Worm (Caenorhabditis elegans): Measurements from ENCODE around the gene C01G10.9.
A peak's percentile ranks its signal among the peaks of the same experiment; 100 is the strongest.

ce11 chrV:15082291-15082690 is at the start of gene C01G10.9, which contains the start of gene C01G10.10:
- TF ChIP-seq flt-1 (GFP tag; IDR thresholded peaks at IDR 0.05): 0 out of 2 replicates have a peak, but pooled peaks have one; percentile 10
- no peak for TF ChIP-seq ref-1 (GFP tag; conservative IDR thresholded peaks at IDR 0.05)
- no peak for TF ChIP-seq T22C8.4 (GFP tag; IDR thresholded peaks at IDR 0.05)
- no peak for TF ChIP-seq tab-1 (GFP tag; IDR thresholded peaks at IDR 0.05)
- TF ChIP-seq cog-1 (tag; optimal IDR thresholded peaks at IDR 0.05): no peak

Data from whole organism, midembryonic.